Fruit fly (Drosophila melanogaster): ENCODE data around the gene CG10650.

CG10650 gene

dm6 chr2L:19024744-19025059 lies 29.0 kb upstream of the CG10650 start:
- TF ChIP-seq pan (optimal IDR thresholded peaks at IDR 0.05) (no peak), Dll (optimal IDR thresholded peaks at IDR 0.05) (no peak), CG8478 (optimal IDR thresholded peaks at IDR 0.05) (no peak), psq (optimal IDR thresholded peaks at IDR 0.05) (no peak), usp (GFP tag; optimal IDR thresholded peaks at IDR 0.05) (no peak), EcR (GFP tag; optimal IDR thresholded peaks at IDR 0.05) (no peak)

dm6 chr2L:19023972-19024743 lies 28.4 kb upstream of the CG10650 start:
- TF ChIP-seq Dll (optimal IDR thresholded peaks at IDR 0.05) = no peak
- TF ChIP-seq EcR (GFP tag; optimal IDR thresholded peaks at IDR 0.05) = no peak
- TF ChIP-seq usp (GFP tag; optimal IDR thresholded peaks at IDR 0.05) = no peak
- TF ChIP-seq CG8478 (optimal IDR thresholded peaks at IDR 0.05) = no peak
- TF ChIP-seq psq (optimal IDR thresholded peaks at IDR 0.05) = no peak
- no peak for TF ChIP-seq pan (optimal IDR thresholded peaks at IDR 0.05)

dm6 chr2L:19022221-19022516 lies 26.4 kb upstream of the CG10650 start, which contains the start of gene CG15172:
TSS of gene CG15172 (plus strand) at chr2L:19022417.
- no peak for TF ChIP-seq CG8478 (optimal IDR thresholded peaks at IDR 0.05)
- no peak for TF ChIP-seq usp (GFP tag; optimal IDR thresholded peaks at IDR 0.05)
- TF ChIP-seq pan (optimal IDR thresholded peaks at IDR 0.05) = no peak
- no peak for TF ChIP-seq psq (optimal IDR thresholded peaks at IDR 0.05)
- no peak for TF ChIP-seq EcR (GFP tag; optimal IDR thresholded peaks at IDR 0.05)
- no peak for TF ChIP-seq Dll (optimal IDR thresholded peaks at IDR 0.05)

- no peak for TF ChIP-seq usp (GFP tag; optimal IDR thresholded peaks at IDR 0.05)
- no peak for TF ChIP-seq psq (optimal IDR thresholded peaks at IDR 0.05)
These were observed 25.8 kb upstream of the CG10650 start for dm6 chr2L:19021278-19022220.

dm6 chr2L:19019640-19020039 lies 23.9 kb upstream of the CG10650 start:
- no peak for TF ChIP-seq pan (optimal IDR thresholded peaks at IDR 0.05)
- no peak for TF ChIP-seq usp (GFP tag; optimal IDR thresholded peaks at IDR 0.05)
- TF ChIP-seq CG8478 (optimal IDR thresholded peaks at IDR 0.05) = no peak
- TF ChIP-seq Dll (optimal IDR thresholded peaks at IDR 0.05) = no peak
- no peak for TF ChIP-seq EcR (GFP tag; optimal IDR thresholded peaks at IDR 0.05)
- no peak for TF ChIP-seq psq (optimal IDR thresholded peaks at IDR 0.05)

dm6 chr2L:19019160-19019592 lies 23.4 kb upstream of the CG10650 start:
- TF ChIP-seq Dll (optimal IDR thresholded peaks at IDR 0.05) = no peak
- no peak for TF ChIP-seq CG8478 (optimal IDR thresholded peaks at IDR 0.05)
- TF ChIP-seq psq (optimal IDR thresholded peaks at IDR 0.05) = no peak
- TF ChIP-seq pan (optimal IDR thresholded peaks at IDR 0.05) = no peak
- no peak for TF ChIP-seq usp (GFP tag; optimal IDR thresholded peaks at IDR 0.05)
- TF ChIP-seq EcR (GFP tag; optimal IDR thresholded peaks at IDR 0.05) = no peak

dm6 chr2L:19018266-19018665 lies 22.5 kb upstream of the CG10650 start:
- TF ChIP-seq EcR (GFP tag; optimal IDR thresholded peaks at IDR 0.05) (no peak), usp (GFP tag; optimal IDR thresholded peaks at IDR 0.05) (no peak), pan (optimal IDR thresholded peaks at IDR 0.05) (no peak), Dll (optimal IDR thresholded peaks at IDR 0.05) (no peak), psq (optimal IDR thresholded peaks at IDR 0.05) (no peak), CG8478 (optimal IDR thresholded peaks at IDR 0.05) (no peak)

dm6 chr2L:19017060-19017459 lies 21.3 kb upstream of the CG10650 start:
- TF ChIP-seq usp (GFP tag; optimal IDR thresholded peaks at IDR 0.05) = no peak
- no peak for TF ChIP-seq CG8478 (optimal IDR thresholded peaks at IDR 0.05)
- no peak for TF ChIP-seq Dll (optimal IDR thresholded peaks at IDR 0.05)
- no peak for TF ChIP-seq psq (optimal IDR thresholded peaks at IDR 0.05)
- no peak for TF ChIP-seq EcR (GFP tag; optimal IDR thresholded peaks at IDR 0.05)
- TF ChIP-seq pan (optimal IDR thresholded peaks at IDR 0.05) = no peak

dm6 chr2L:19015628-19016027 lies 19.9 kb upstream of the CG10650 start:
- no peak for TF ChIP-seq usp (GFP tag; optimal IDR thresholded peaks at IDR 0.05)
- no peak for TF ChIP-seq pan (optimal IDR thresholded peaks at IDR 0.05)
- TF ChIP-seq Dll (optimal IDR thresholded peaks at IDR 0.05) = no peak
- TF ChIP-seq EcR (GFP tag; optimal IDR thresholded peaks at IDR 0.05) = no peak
- TF ChIP-seq CG8478 (optimal IDR thresholded peaks at IDR 0.05) = no peak
- TF ChIP-seq psq (optimal IDR thresholded peaks at IDR 0.05) = no peak

dm6 chr2L:19014881-19015366 lies 19.2 kb upstream of the CG10650 start:
- TF ChIP-seq CG8478 (optimal IDR thresholded peaks at IDR 0.05) = no peak
- no peak for TF ChIP-seq usp (GFP tag; optimal IDR thresholded peaks at IDR 0.05)
- TF ChIP-seq psq (optimal IDR thresholded peaks at IDR 0.05) = no peak
- TF ChIP-seq EcR (GFP tag; optimal IDR thresholded peaks at IDR 0.05) = no peak
- TF ChIP-seq Dll (optimal IDR thresholded peaks at IDR 0.05) = no peak
- no peak for TF ChIP-seq pan (optimal IDR thresholded peaks at IDR 0.05)

dm6 chr2L:19014032-19014880 lies 18.5 kb upstream of the CG10650 start:
- no peak for TF ChIP-seq Dll (optimal IDR thresholded peaks at IDR 0.05)
- TF ChIP-seq psq (optimal IDR thresholded peaks at IDR 0.05) = no peak
- no peak for TF ChIP-seq CG8478 (optimal IDR thresholded peaks at IDR 0.05)
- TF ChIP-seq EcR (GFP tag; optimal IDR thresholded peaks at IDR 0.05) = no peak
- no peak for TF ChIP-seq pan (optimal IDR thresholded peaks at IDR 0.05)
- TF ChIP-seq usp (GFP tag; optimal IDR thresholded peaks at IDR 0.05) = no peak
